Fruit fly (Drosophila melanogaster) whole organism, adult: ENCODE data around the gene CG42869.

Source experiments
- CG12768 ChIP-seq: fragments of 200-800 bp; sonication (Bioruptor generic); optimal IDR thresholded peaks from 2 replicates; lab custom pipeline; 2017; ENCODE audit warnings: missing biosample characterization, missing genetic modification characterization, mild to moderate bottlenecking, moderate library complexity, missing genetic modification reagents
- CG14711 ChIP-seq: fragments of 200-800 bp; sonication (Bioruptor generic); optimal IDR thresholded peaks from 2 replicates; lab custom pipeline; 2018; ENCODE audit warnings: missing biosample characterization, mild to moderate bottlenecking, missing genetic modification characterization, moderate library complexity
- CG5204 ChIP-seq: fragments of 200-800 bp; sonication (Bioruptor generic); optimal IDR thresholded peaks from 2 replicates; lab custom pipeline; 2016; ENCODE audit warnings: missing biosample characterization, missing genetic modification characterization
- CG7045 ChIP-seq: fragments of 200-800 bp; sonication (Bioruptor generic); optimal IDR thresholded peaks from 2 replicates; lab custom pipeline; 2017; ENCODE audit warnings: missing biosample characterization, mild to moderate bottlenecking, missing genetic modification characterization
- CG7101 ChIP-seq: fragments of 200-800 bp; sonication (Bioruptor generic); optimal IDR thresholded peaks from 2 replicates; lab custom pipeline; 2018; ENCODE audit warnings: missing biosample characterization, mild to moderate bottlenecking, missing genetic modification characterization, moderate library complexity
- Hr96 ChIP-seq: fragments of 200-800 bp; sonication (Bioruptor generic); optimal IDR thresholded peaks from 2 replicates; lab custom pipeline; 2016; ENCODE audit warnings: missing biosample characterization, missing genetic modification characterization
- kay ChIP-seq: fragments of 200-800 bp; sonication (Bioruptor generic); peaks from one replicate; lab custom pipeline; 2016; ENCODE audit warnings: missing biosample characterization, missing genetic modification characterization, borderline replicate concordance
- toe ChIP-seq: fragments of 200-800 bp; sonication (Bioruptor generic); optimal IDR thresholded peaks from 2 replicates; lab custom pipeline; 2016; ENCODE audit warnings: missing biosample characterization, missing genetic modification characterization

CG42869 gene

DNA sequence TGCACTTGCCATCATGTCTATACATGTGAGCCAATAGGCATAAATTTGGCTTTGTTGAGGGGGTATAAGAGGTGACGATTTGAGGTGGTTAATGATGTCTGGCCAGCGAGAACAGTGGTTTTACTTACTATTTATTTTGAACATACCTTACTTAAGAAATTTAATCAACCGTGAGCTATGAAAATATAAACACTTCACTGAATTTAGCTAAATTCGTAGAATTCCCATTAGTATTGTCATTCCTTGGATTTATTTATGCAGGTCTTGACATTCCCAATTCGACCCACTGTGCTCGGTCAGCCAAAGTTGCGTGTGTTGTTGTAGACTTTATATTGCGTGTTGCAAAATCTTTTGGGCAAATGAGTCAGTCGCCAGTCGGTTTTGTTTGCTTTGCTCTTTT, 48.7 kb downstream of the CG42869 start:
- TF ChIP-seq CG5204 (GFP tag; lab: Kevin White, UChicago) (no peak), CG7101 (no peak), kay (no peak), CG14711 (no peak), CG12768 (no peak), CG7045 (GFP tag; lab: Kevin White, UChicago) (no peak), toe (no peak), Hr96 (GFP tag; lab: Kevin White, UChicago) (no peak)
